Fruit fly (Drosophila melanogaster) whole organism: ENCODE data around the gene CG4757.

ENCODE experiments used
- CG8478 ChIP-seq: fragments of >200 bp; optimal IDR thresholded peaks from 2 replicates; lab custom pipeline; 2018; ENCODE audit warnings: inconsistent platforms
- Dll ChIP-seq: fragments of >200 bp; optimal IDR thresholded peaks from 2 replicates; lab custom pipeline; 2017
- pan ChIP-seq: fragments of >200 bp; optimal IDR thresholded peaks from 2 replicates; lab custom pipeline; 2017
- psq ChIP-seq: fragments of >200 bp; optimal IDR thresholded peaks from 2 replicates; lab custom pipeline; 2017
- usp ChIP-seq: fragments of >200 bp; optimal IDR thresholded peaks from 2 replicates; lab custom pipeline; 2017; ENCODE audit warnings: missing biosample characterization, missing genetic modification characterization, mixed read lengths

dm6 chr3R:11128116-11128626, 32.8 kb upstream of the CG4757 start, which contains the start of gene Ugt35C1:
- TF ChIP-seq CG8478 (lab: Kevin White, UChicago), result no peak
- no peak for TF ChIP-seq usp (GFP tag; lab: Kevin White, UChicago)
- no peak for TF ChIP-seq psq
- no peak for TF ChIP-seq pan (lab: Kevin White, UChicago)
- TF ChIP-seq Dll (lab: Kevin White, UChicago), result no peak
